Worm (Caenorhabditis elegans) whole organism, mixed stage, embryonic: ENCODE measurements around the gene C14B4.2.

Experiments used
- bed-3 ChIP-seq: fragments of 200-800 bp; sonication (Bioruptor generic); optimal IDR thresholded peaks from 3 replicates; lab custom pipeline; 2018; ENCODE audit warnings: mild to moderate bottlenecking, missing genetic modification characterization, moderate library complexity, missing compliant biosample characterization
- blmp-1 ChIP-seq: fragments of 150-350 bp; optimal IDR thresholded peaks from 2 replicates; lab custom pipeline; 2014; ENCODE audit warnings: missing biosample characterization, missing genetic modification characterization
- ceh-43 ChIP-seq: fragments of 200-800 bp; sonication (Bioruptor generic); optimal IDR thresholded peaks from 2 replicates; lab custom pipeline; 2018; ENCODE audit warnings: mild to moderate bottlenecking, missing genetic modification characterization, moderate library complexity, missing compliant biosample characterization
- elt-1 ChIP-seq: sonication (generic microtip); optimal IDR thresholded peaks from 2 replicates; lab custom pipeline; 2017; ENCODE audit warnings: missing genetic modification characterization, mild to moderate bottlenecking, missing compliant biosample characterization, antibody characterized with exemption, moderate library complexity, borderline replicate concordance; ENCODE audit not compliant: insufficient read depth
- elt-3 ChIP-seq: fragments of 150-350 bp; optimal IDR thresholded peaks from 2 replicates; lab custom pipeline; 2014; ENCODE audit warnings: missing biosample characterization, missing genetic modification characterization
- lin-32 ChIP-seq: fragments of 200-800 bp; sonication (Bioruptor generic); optimal IDR thresholded peaks from 2 replicates; lab custom pipeline; 2018; ENCODE audit warnings: mild to moderate bottlenecking, missing genetic modification characterization, missing compliant biosample characterization
- mab-5 ChIP-seq: fragments of 150-350 bp; optimal IDR thresholded peaks from 2 replicates; lab custom pipeline; 2014; ENCODE audit warnings: missing biosample characterization, missing genetic modification characterization
- nhr-12 ChIP-seq: fragments of 150-350 bp; optimal IDR thresholded peaks from 2 replicates; lab custom pipeline; 2014; ENCODE audit warnings: missing biosample characterization, missing genetic modification characterization
- nhr-237 ChIP-seq: fragments of 150-350 bp; optimal IDR thresholded peaks from 2 replicates; lab custom pipeline; 2014; ENCODE audit warnings: missing biosample characterization, missing genetic modification characterization
- nhr-28 ChIP-seq: fragments of 150-350 bp; optimal IDR thresholded peaks from 2 replicates; lab custom pipeline; 2014; ENCODE audit warnings: missing biosample characterization, missing genetic modification characterization
- pha-4 ChIP-seq: fragments of 150-350 bp; optimal IDR thresholded peaks from 2 replicates; lab custom pipeline; 2018; ENCODE audit warnings: missing biosample characterization, missing genetic modification reagents, missing genetic modification characterization
- snpc-4 ChIP-seq: fragments of 150-350 bp; optimal IDR thresholded peaks from 2 replicates; lab custom pipeline; 2014; ENCODE audit warnings: missing biosample characterization, missing genetic modification characterization
- unc-120 ChIP-seq: sonication (generic microtip); optimal IDR thresholded peaks from 2 replicates; lab custom pipeline; 2017; ENCODE audit warnings: missing genetic modification characterization, missing compliant biosample characterization; ENCODE audit not compliant: poor library complexity, severe bottlenecking
- unc-62 ChIP-seq: fragments of 150-350 bp; optimal IDR thresholded peaks from 2 replicates; lab custom pipeline; 2014; ENCODE audit warnings: missing biosample characterization, missing genetic modification reagents, missing genetic modification characterization

ce11 chrV:19377014-19377494, 14.6 kb upstream of the C14B4.2 start, which contains the start of gene nceh-1:
- TF ChIP-seq blmp-1 (tag; lab: Kevin White, UChicago) (no peak), nhr-237 (tag; lab: Kevin White, UChicago) (no peak), mab-5 (no peak), nhr-12 (tag; lab: Kevin White, UChicago) (no peak), nhr-28 (tag; lab: Kevin White, UChicago) (no peak), pha-4 (no peak), ceh-43 (GFP tag; lab: Kevin White, UChicago) (no peak), elt-1 (no peak), unc-62 (GFP tag; lab: Kevin White, UChicago) (no peak), bed-3 (GFP tag; lab: Kevin White, UChicago) (no peak), lin-32 (no peak), snpc-4 (tag; lab: Kevin White, UChicago) (no peak), elt-3 (no peak), unc-120 (tag; lab: Kevin White, UChicago) (no peak)
